Fruit fly (Drosophila melanogaster): Measurements from ENCODE around the gene woc.

woc gene

dm6 chr3R:27263434-27264215, at the start of gene woc (continued):
- no peak for TF ChIP-seq vri (GFP tag; optimal IDR thresholded peaks at IDR 0.05)
- peak; percentile 60 for TF ChIP-seq Ets96B (tag; optimal IDR thresholded peaks at IDR 0.05)
- no peak for TF ChIP-seq svp (GFP tag)
- TF ChIP-seq CG6276 (GFP tag; optimal IDR thresholded peaks at IDR 0.05), result peak; percentile 88
- TF ChIP-seq OdsH (GFP tag; optimal IDR thresholded peaks at IDR 0.05), result peak; percentile 55
- TF ChIP-seq pdm3 (GFP tag; optimal IDR thresholded peaks at IDR 0.05), result peak; percentile 50
- TF ChIP-seq CG11294 (GFP tag; IDR thresholded peaks at IDR 0.05), result peak; percentile 73
- TF ChIP-seq Sox102F (GFP tag; optimal IDR thresholded peaks at IDR 0.05), result no peak
- peak; percentile 81 for TF ChIP-seq spab (GFP tag; optimal IDR thresholded peaks at IDR 0.05)
- TF ChIP-seq CG1621 (tag; optimal IDR thresholded peaks at IDR 0.05), result peak; percentile 86

- no peak for TF ChIP-seq Eip75B (GFP tag; optimal IDR thresholded peaks at IDR 0.05)
- TF ChIP-seq svp (GFP tag), result no peak
- TF ChIP-seq CG8632 (GFP tag; optimal IDR thresholded peaks at IDR 0.05), result no peak
- TF ChIP-seq CG4318 (GFP tag; optimal IDR thresholded peaks at IDR 0.05), result no peak
- no peak for TF ChIP-seq CG6276 (GFP tag; optimal IDR thresholded peaks at IDR 0.05)
- TF ChIP-seq CG10631 (GFP tag; optimal IDR thresholded peaks at IDR 0.05), result no peak
- no peak for TF ChIP-seq cyc (GFP tag; optimal IDR thresholded peaks at IDR 0.05)
- no peak for TF ChIP-seq CG3919 (GFP tag; optimal IDR thresholded peaks at IDR 0.05)
Measured at dm6 chr3R:27294113-27294512, 30.3 kb upstream of the woc start.

DNA sequence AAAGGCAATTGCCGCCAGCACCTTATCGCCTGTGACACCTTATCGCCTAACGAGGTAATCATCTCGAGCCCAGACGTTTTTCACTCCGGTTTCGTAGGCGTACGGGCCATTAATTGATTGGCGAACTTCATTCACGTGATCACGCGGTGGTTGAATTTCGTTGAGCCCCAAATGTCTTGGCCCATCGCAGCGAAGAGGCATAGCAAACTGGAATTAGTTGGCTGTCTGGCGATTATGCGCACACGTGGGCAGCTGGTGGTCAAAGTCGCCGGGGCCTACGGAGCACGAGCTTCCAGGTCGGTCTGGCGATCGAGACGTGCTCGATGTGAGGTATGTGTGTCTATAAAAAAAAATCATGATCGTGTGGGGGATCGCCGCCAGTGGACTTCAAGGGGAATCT, 29.2 kb upstream of the woc start:
- no peak for TF ChIP-seq eg (GFP tag; IDR thresholded peaks at IDR 0.05)
- no peak for TF ChIP-seq Blimp-1 (GFP tag; optimal IDR thresholded peaks at IDR 0.05)
- no peak for TF ChIP-seq fkh (GFP tag; optimal IDR thresholded peaks at IDR 0.05)
- no peak for TF ChIP-seq dsx (GFP tag; optimal IDR thresholded peaks at IDR 0.05; ENCODE audit: poor library complexity, severe bottlenecking)
- no peak for TF ChIP-seq CG4318 (GFP tag; optimal IDR thresholded peaks at IDR 0.05)
- no peak for TF ChIP-seq Eip78C (GFP tag)
- no peak for TF ChIP-seq CG6276 (GFP tag; optimal IDR thresholded peaks at IDR 0.05)
- TF ChIP-seq Lpt (GFP tag; optimal IDR thresholded peaks at IDR 0.05), result no peak
- no peak for TF ChIP-seq Sox14 (GFP tag; optimal IDR thresholded peaks at IDR 0.05)

- peak; percentile 6 for TF ChIP-seq Hr4 (GFP tag; optimal IDR thresholded peaks at IDR 0.05)
- TF ChIP-seq CG9139 (GFP tag; optimal IDR thresholded peaks at IDR 0.05), result no peak
- TF ChIP-seq CG31627 (GFP tag; optimal IDR thresholded peaks at IDR 0.05), result peak; percentile 48
- TF ChIP-seq CG1621 (tag; optimal IDR thresholded peaks at IDR 0.05), result no peak
- peak; percentile 1 for TF ChIP-seq pdm3 (GFP tag; optimal IDR thresholded peaks at IDR 0.05)
- TF ChIP-seq CG32006 (GFP tag; optimal IDR thresholded peaks at IDR 0.05), result peak; percentile 13
- TF ChIP-seq cyc (GFP tag; optimal IDR thresholded peaks at IDR 0.05), result peak; percentile 35
- TF ChIP-seq achi (GFP tag; optimal IDR thresholded peaks at IDR 0.05), result peak; percentile 9
- TF ChIP-seq CG3919 (GFP tag; optimal IDR thresholded peaks at IDR 0.05), result peak; percentile 10
- peak; percentile 48; the same call in 1 of the 3 replicates for TF ChIP-seq eg (GFP tag; IDR thresholded peaks at IDR 0.05)
- TF ChIP-seq vri (GFP tag; optimal IDR thresholded peaks at IDR 0.05), result peak; percentile 52
- peak; percentile 34 for TF ChIP-seq lz (GFP tag; optimal IDR thresholded peaks at IDR 0.05)
- TF ChIP-seq topi (GFP tag; optimal IDR thresholded peaks at IDR 0.05), result peak; percentile 39
- no peak for TF ChIP-seq Eip93F (GFP tag; optimal IDR thresholded peaks at IDR 0.05)
- TF ChIP-seq salr (GFP tag; optimal IDR thresholded peaks at IDR 0.05), result no peak
- TF ChIP-seq CG10669 (GFP tag; optimal IDR thresholded peaks at IDR 0.05), result peak; percentile 10
- peak; percentile 29 for TF ChIP-seq acj6 (GFP tag; optimal IDR thresholded peaks at IDR 0.05)
- peak; percentile 11 for TF ChIP-seq Sox14 (GFP tag; optimal IDR thresholded peaks at IDR 0.05)
- TF ChIP-seq dsx (GFP tag; optimal IDR thresholded peaks at IDR 0.05; ENCODE audit: poor library complexity, severe bottlenecking), result no peak
- TF ChIP-seq Sox102F (GFP tag; optimal IDR thresholded peaks at IDR 0.05), result no peak
- TF ChIP-seq CG6792 (GFP tag; optimal IDR thresholded peaks at IDR 0.05), result peak; percentile 11
- TF ChIP-seq OdsH (GFP tag; optimal IDR thresholded peaks at IDR 0.05), result peak; percentile 1
- TF ChIP-seq Met (GFP tag; optimal IDR thresholded peaks at IDR 0.05), result peak; percentile 50
- peak; percentile 76 for TF ChIP-seq svp (GFP tag)
- TF ChIP-seq fkh (GFP tag; optimal IDR thresholded peaks at IDR 0.05), result peak; percentile 56
- TF ChIP-seq CG16779 (tag; optimal IDR thresholded peaks at IDR 0.05), result no peak
- TF ChIP-seq CG15336 (GFP tag; IDR thresholded peaks at IDR 0.05), result no peak
- peak; percentile 2 for TF ChIP-seq CG10631 (GFP tag; optimal IDR thresholded peaks at IDR 0.05)
- peak; percentile 56 for TF ChIP-seq esn (GFP tag; optimal IDR thresholded peaks at IDR 0.05)
- TF ChIP-seq Hr39 (GFP tag; optimal IDR thresholded peaks at IDR 0.05), result peak; percentile 58
- peak; percentile 30 for TF ChIP-seq Smox (GFP tag; optimal IDR thresholded peaks at IDR 0.05)
Measured at dm6 chr3R:27292159-27292880, 28.5 kb upstream of the woc start, which contains the start of gene CG3348. CG3348 (minus strand) TSS chr3R:27292209.
